Worm (Caenorhabditis elegans): ENCODE measurements around the gene F58E6.8.

DNA sequence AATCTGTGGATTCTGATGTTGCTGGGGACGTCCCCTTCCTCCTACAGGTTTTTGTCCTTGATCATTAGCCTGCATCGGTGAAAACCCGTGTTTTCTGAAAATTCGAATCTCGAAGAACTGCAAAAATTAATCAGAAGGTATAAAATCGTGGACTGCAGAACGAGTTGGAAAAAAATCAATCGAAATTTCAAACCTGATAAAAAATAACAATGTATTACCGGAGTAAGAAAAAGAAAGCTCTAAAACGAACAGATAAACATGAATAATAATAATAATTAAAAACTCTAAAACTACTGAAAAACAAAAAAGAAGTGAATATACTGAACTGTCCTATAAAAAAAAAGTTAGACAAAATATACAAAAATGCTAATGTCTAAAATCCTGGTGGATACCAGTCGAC is 27.3 kb upstream of the F58E6.8 start, which contains the start of gene F46B6.5:
- TF ChIP-seq ets-7 (tag; optimal IDR thresholded peaks at IDR 0.05), result no peak
- no peak for TF ChIP-seq ama-1 (optimal IDR thresholded peaks at IDR 0.05)
- TF ChIP-seq hnd-1 (tag; optimal IDR thresholded peaks at IDR 0.05), result no peak
- no peak for TF ChIP-seq scrt-1 (GFP tag; IDR thresholded peaks at IDR 0.05)
- TF ChIP-seq ceh-13 (GFP tag; optimal IDR thresholded peaks at IDR 0.05), result no peak

Measured in whole organism, early embryonic.